Fruit fly (Drosophila melanogaster) whole organism, pupa: ENCODE results near the gene mop.
A peak's percentile ranks its signal among the peaks of the same experiment; 100 is the strongest.

Experiments
- CG4496 ChIP-seq: fragments of 200-800 bp; sonication (Bioruptor generic); IDR thresholded peaks from 3 replicates; pipeline ENCODE4 v1.3.6; 2022; ENCODE audit warnings: missing biosample characterization, missing genetic modification characterization
- Ets98B ChIP-seq: fragments of 200-800 bp; sonication (Bioruptor generic); IDR thresholded peaks from 2 replicates; pipeline ENCODE4 v1.3.6; 2022; ENCODE audit warnings: missing biosample characterization, missing genetic modification characterization

DNA sequence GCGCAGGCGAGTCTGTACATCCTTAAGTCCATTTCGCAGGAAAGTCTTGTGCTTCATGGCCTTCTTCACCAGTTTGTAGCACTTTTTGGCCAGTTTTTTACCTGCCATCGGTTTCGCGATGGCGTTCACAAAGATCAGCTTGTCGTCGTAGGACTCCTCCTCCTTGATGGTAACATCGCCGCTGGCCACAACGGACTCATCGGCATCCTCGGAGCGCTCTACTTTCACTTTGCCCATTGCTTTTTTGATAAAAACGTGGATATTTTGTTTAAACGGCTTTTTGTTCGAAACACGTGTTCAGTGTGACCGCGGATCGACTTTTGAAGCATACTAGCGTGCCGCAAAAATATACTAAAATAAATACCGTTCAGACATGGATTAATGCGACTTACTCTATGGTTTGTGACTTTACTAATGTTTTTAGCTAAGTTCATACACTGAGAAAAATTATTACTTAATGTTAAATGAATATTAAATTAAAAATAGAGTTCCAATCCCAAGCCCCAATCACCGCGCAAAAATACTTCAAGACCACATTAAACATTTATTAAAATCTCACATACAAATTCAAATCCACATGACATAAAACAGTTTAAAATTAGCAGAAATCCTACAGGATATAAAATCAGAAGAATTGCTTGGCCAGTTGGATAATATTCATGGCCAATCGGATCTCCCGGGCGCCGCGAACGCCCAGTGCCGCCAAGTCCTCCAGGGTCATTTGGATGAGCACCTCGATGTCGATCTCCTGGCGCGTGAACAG is 26.1 kb upstream of the mop start, which contains the start of gene NHP2:
- TF ChIP-seq CG4496 = peak; percentile 88
- TF ChIP-seq Ets98B (GFP tag; lab: Robert Waterston, UW) = peak; percentile 90
